Worm (Caenorhabditis elegans): ENCODE measurements around the gene natc-1.
A peak's percentile ranks its signal among the peaks of the same experiment; 100 is the strongest.

natc-1 gene

ce11 chrV:8495106-8495505, 32.9 kb downstream of the natc-1 start (continued):
- TF ChIP-seq pbrm-1 (GFP tag; IDR thresholded peaks at IDR 0.05) (peak; percentile 50), mxl-1 (tag; optimal IDR thresholded peaks at IDR 0.05) (no peak), hlh-12 (tag; optimal IDR thresholded peaks at IDR 0.05) (no peak), egl-44 (GFP tag; IDR thresholded peaks at IDR 0.05) (0 out of 2 replicates have a peak, but pooled peaks have one; percentile 34), gei-17 (GFP tag; optimal IDR thresholded peaks at IDR 0.05) (no peak), ceh-40 (GFP tag; IDR thresholded peaks at IDR 0.05) (peak; percentile 74; the same call in 1 of the 2 replicates), Y95B8A.8 (GFP tag; IDR thresholded peaks at IDR 0.05) (no peak), madf-6 (GFP tag; IDR thresholded peaks at IDR 0.05) (peak; percentile 52; the same call in 1 of the 2 replicates), attf-5 (GFP tag; optimal IDR thresholded peaks at IDR 0.05) (peak; percentile 32), snpc-1.1 (tag; optimal IDR thresholded peaks at IDR 0.05; ENCODE audit: insufficient read depth) (peak; percentile 29), mcd-1 (GFP tag; IDR thresholded peaks at IDR 0.05) (no peak), ztf-18 (tag; optimal IDR thresholded peaks at IDR 0.05) (peak; percentile 54), egl-18 (GFP tag; IDR thresholded peaks at IDR 0.05) (no peak), F49E8.2 (tag; optimal IDR thresholded peaks at IDR 0.05; ENCODE audit: insufficient read depth) (no peak), B0261.1 (tag; optimal IDR thresholded peaks at IDR 0.05) (peak; percentile 66), akir-1 (GFP tag; optimal IDR thresholded peaks at IDR 0.05) (no peak), nhr-80 (tag; optimal IDR thresholded peaks at IDR 0.05) (no peak), ztf-25 (GFP tag; IDR thresholded peaks at IDR 0.05) (peak; percentile 71; the same call in 1 of the 2 replicates), Y79H2A.3 (GFP tag; conservative IDR thresholded peaks at IDR 0.05) (0 out of 2 replicates have a peak, but pooled peaks have one; percentile 19), snpc-3.4 (tag; optimal IDR thresholded peaks at IDR 0.05) (peak; percentile 25), nhr-90 (tag; optimal IDR thresholded peaks at IDR 0.05) (peak; percentile 56), rcor-1 (GFP tag; IDR thresholded peaks at IDR 0.05) (0 out of 2 replicates have a peak, but pooled peaks have one; percentile 17)

- TF ChIP-seq snpc-3.4 (tag; optimal IDR thresholded peaks at IDR 0.05) (peak; percentile 34), snpc-1.3 (tag; optimal IDR thresholded peaks at IDR 0.05; ENCODE audit: insufficient read depth) (peak; percentile 47), rpc-1 (optimal IDR thresholded peaks at IDR 0.05) (peak; percentile 72), rpc-1 (tag; optimal IDR thresholded peaks at IDR 0.05) (peak; percentile 88), him-1 (tag; optimal IDR thresholded peaks at IDR 0.05) (peak; percentile 89), F23B12.7 (tag; optimal IDR thresholded peaks at IDR 0.05; ENCODE audit: insufficient read depth) (peak; percentile 58), tbp1 (GFP tag; optimal IDR thresholded peaks at IDR 0.05) (peak; percentile 93), rec-8 (tag; optimal IDR thresholded peaks at IDR 0.05) (peak in 1 of 2 experiments; percentile 68), ceh-27 (GFP tag; optimal IDR thresholded peaks at IDR 0.05) (peak; percentile 16), madf-8 (GFP tag; conservative IDR thresholded peaks at IDR 0.05) (no peak), cebp-1 (GFP tag; IDR thresholded peaks at IDR 0.05) (no peak), cebp-1 (tag; optimal IDR thresholded peaks at IDR 0.05) (peak; percentile 47), die-1 (tag; optimal IDR thresholded peaks at IDR 0.05) (peak; percentile 78), nhr-179 (tag; optimal IDR thresholded peaks at IDR 0.05) (no peak), egl-44 (GFP tag; IDR thresholded peaks at IDR 0.05) (0 out of 2 replicates have a peak, but pooled peaks have one; percentile 26), dox-1 (GFP tag; IDR thresholded peaks at IDR 0.05) (peak; percentile 82), Y95B8A.8 (GFP tag; IDR thresholded peaks at IDR 0.05) (0 out of 2 replicates have a peak, but pooled peaks have one; percentile 77), B0261.1 (tag; optimal IDR thresholded peaks at IDR 0.05) (peak; percentile 89), lin-26 (GFP tag; IDR thresholded peaks at IDR 0.05) (peak; percentile 86), ama-1 (optimal IDR thresholded peaks at IDR 0.05) (no peak), ama-1 (GFP tag; optimal IDR thresholded peaks at IDR 0.05) (peak in 1 of 2 experiments; percentile 72), madf-10 (tag; optimal IDR thresholded peaks at IDR 0.05) (peak; percentile 33), snpc-4 (GFP tag; optimal IDR thresholded peaks at IDR 0.05) (peak; percentile 17), snpc-4 (tag; optimal IDR thresholded peaks at IDR 0.05) (peak; percentile 43 to 90 (median 68)), D2030.7 (GFP tag; IDR thresholded peaks at IDR 0.05) (peak; percentile 66), Y67H2A.10 (GFP tag; conservative IDR thresholded peaks at IDR 0.05) (peak; percentile 35; the same call in 1 of the 2 replicates), snpc-1.1 (tag; optimal IDR thresholded peaks at IDR 0.05; ENCODE audit: insufficient read depth) (peak; percentile 68), aptf-3 (GFP tag; IDR thresholded peaks at IDR 0.05) (no peak), attf-3 (GFP tag; conservative IDR thresholded peaks at IDR 0.05) (0 out of 2 replicates have a peak, but pooled peaks have one; percentile 40), gei-17 (GFP tag; optimal IDR thresholded peaks at IDR 0.05) (no peak)
These were observed 33.8 kb downstream of the natc-1 start for ce11 chrV:8495965-8496364.

Measured in whole organism, young adult.